Worm (Caenorhabditis elegans): ENCODE data around the gene C27D8.1.

The C27D8.1 gene

ce11 chrIV:12711644-12712043 lies 6.0 kb upstream of the C27D8.1 start, which contains the start of gene C27D8.3:
TSS of gene C27D8.3 (minus strand) at chrIV:12711744.
- TF ChIP-seq W03F9.2 (tag; optimal IDR thresholded peaks at IDR 0.05) (no peak), dao-5 (tag; optimal IDR thresholded peaks at IDR 0.05) (no peak), him-1 (tag; optimal IDR thresholded peaks at IDR 0.05) (no peak)

DNA sequence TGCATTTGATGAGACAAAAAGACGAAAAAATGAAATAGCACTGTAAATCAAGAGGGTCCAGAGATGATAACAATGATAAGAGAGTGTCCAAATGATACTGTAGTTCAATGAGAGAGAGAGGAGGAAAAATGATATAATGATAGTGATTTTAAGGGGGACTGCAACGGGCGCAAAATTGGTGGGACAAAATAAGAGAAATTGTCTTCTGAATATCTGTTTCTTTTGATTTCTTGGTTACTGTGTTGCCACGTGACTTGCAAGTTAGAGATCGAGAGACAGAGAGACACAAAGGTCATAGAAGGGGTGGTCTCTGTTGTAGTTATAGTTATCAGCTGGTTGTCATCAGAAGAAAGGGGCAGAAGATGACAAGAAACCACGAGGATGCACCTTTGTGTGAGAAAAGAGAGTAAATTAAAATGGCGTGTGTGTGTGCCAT lies 1.7 kb upstream of the C27D8.1 start:
- TF ChIP-seq dao-5 (tag; optimal IDR thresholded peaks at IDR 0.05) (no peak), him-1 (tag; optimal IDR thresholded peaks at IDR 0.05) (no peak), W03F9.2 (tag; optimal IDR thresholded peaks at IDR 0.05) (no peak)

- TF ChIP-seq him-1 (tag; optimal IDR thresholded peaks at IDR 0.05) (no peak), dao-5 (tag; optimal IDR thresholded peaks at IDR 0.05) (no peak), W03F9.2 (tag; optimal IDR thresholded peaks at IDR 0.05) (no peak)
Measured at ce11 chrIV:12719664-12720063, 2.0 kb downstream of the C27D8.1 start, which contains the start of gene idpp-7. TSS of gene idpp-7 (plus strand) at chrIV:12719964.

DNA sequence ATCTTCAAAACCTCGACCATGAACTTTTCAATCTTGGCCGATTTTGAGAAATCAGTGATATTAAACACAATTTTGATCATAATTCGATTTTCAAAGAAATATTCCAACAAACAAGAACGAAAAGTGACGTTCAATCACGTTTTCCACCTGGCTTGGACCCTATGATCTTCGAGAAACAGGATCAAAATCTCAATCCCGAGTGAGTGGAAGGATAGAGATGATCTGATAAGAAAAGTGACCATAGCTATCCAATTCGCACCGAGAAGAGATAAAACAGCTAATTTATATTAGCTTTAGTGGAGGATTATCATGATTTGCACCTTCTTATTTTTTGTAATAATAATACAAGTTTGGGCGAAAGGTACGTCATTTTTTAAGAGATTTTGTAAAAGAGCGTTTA lies 3.5 kb downstream of the C27D8.1 start, which contains the start of gene T23F6.2:
T23F6.2 (plus strand) TSS at position 251 of the 400 bp plus-strand sequence.
- no peak for TF ChIP-seq W03F9.2 (tag; optimal IDR thresholded peaks at IDR 0.05)
- no peak for TF ChIP-seq him-1 (tag; optimal IDR thresholded peaks at IDR 0.05)
- no peak for TF ChIP-seq dao-5 (tag; optimal IDR thresholded peaks at IDR 0.05)

ce11 chrIV:12724641-12725040 lies 7.0 kb downstream of the C27D8.1 start, which contains the start of the genes T23F6.3 and rbd-1:
TSS of gene T23F6.3 (minus strand) at chrIV:12724760.
TSS of gene rbd-1 (plus strand) at chrIV:12724986.
- TF ChIP-seq dao-5 (tag; optimal IDR thresholded peaks at IDR 0.05) (no peak), him-1 (tag; optimal IDR thresholded peaks at IDR 0.05) (no peak), W03F9.2 (tag; optimal IDR thresholded peaks at IDR 0.05) (peak; percentile 91)

- no peak for TF ChIP-seq him-1 (tag; optimal IDR thresholded peaks at IDR 0.05)
- no peak for TF ChIP-seq dao-5 (tag; optimal IDR thresholded peaks at IDR 0.05)
- TF ChIP-seq W03F9.2 (tag; optimal IDR thresholded peaks at IDR 0.05) = no peak
Measured at ce11 chrIV:12725228-12725627, 7.6 kb downstream of the C27D8.1 start.

- no peak for TF ChIP-seq him-1 (tag; optimal IDR thresholded peaks at IDR 0.05)
- no peak for TF ChIP-seq W03F9.2 (tag; optimal IDR thresholded peaks at IDR 0.05)
- TF ChIP-seq dao-5 (tag; optimal IDR thresholded peaks at IDR 0.05) = no peak
Measured at ce11 chrIV:12725925-12726324, 8.3 kb downstream of the C27D8.1 start.

- TF ChIP-seq him-1 (tag; optimal IDR thresholded peaks at IDR 0.05) (no peak), dao-5 (tag; optimal IDR thresholded peaks at IDR 0.05) (no peak)
Measured at ce11 chrIV:12728162-12728561, 10.5 kb downstream of the C27D8.1 start.

DNA sequence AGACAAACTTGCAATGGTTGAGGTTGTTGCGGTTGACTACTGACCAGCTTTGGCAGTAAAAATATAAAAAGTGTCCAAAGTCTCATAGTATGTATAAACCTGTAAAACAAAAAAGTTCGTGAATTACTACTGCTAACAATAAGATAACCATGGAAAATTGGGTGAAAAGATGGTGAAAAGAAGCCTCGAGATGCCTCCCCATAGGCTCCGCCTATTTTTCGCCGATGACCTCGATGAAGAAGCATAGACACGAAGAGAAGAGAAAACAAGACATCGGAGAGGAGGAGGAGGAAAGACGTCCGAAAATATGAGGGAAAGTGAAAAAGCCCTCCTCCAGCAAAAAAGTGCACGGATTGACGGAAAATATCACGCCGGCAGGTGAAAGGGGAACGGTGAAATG lies 23.8 kb downstream of the C27D8.1 start, which contains the start of gene T23F6.5:
T23F6.5 (minus strand) TSS at position 101 of the 400 bp plus-strand sequence.
- TF ChIP-seq him-1 (tag; optimal IDR thresholded peaks at IDR 0.05) = no peak
- TF ChIP-seq dao-5 (tag; optimal IDR thresholded peaks at IDR 0.05) = no peak
- no peak for TF ChIP-seq W03F9.2 (tag; optimal IDR thresholded peaks at IDR 0.05)

DNA sequence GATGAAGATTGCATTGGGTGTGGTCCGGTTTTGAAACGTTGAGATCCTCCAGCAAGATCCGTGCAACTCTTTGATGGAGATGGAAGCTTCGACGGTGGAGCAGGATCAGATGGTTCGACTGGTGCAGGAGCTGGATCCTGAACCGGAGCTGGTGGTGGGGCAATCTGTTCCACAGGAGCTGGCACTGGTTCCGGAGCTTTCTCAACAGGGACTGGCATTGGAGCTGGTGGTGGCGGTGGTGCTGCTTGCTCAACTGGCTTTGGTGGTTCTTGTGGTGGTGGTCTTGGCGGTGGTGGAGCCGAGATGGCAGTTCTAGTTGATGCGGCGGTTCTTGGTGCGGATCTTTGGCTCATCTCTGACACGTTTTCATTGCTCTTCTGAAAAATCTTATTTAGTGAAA lies 26.0 kb downstream of the C27D8.1 start:
- TF ChIP-seq him-1 (tag; optimal IDR thresholded peaks at IDR 0.05) (no peak), dao-5 (tag; optimal IDR thresholded peaks at IDR 0.05) (no peak), W03F9.2 (tag; optimal IDR thresholded peaks at IDR 0.05) (no peak)

DNA sequence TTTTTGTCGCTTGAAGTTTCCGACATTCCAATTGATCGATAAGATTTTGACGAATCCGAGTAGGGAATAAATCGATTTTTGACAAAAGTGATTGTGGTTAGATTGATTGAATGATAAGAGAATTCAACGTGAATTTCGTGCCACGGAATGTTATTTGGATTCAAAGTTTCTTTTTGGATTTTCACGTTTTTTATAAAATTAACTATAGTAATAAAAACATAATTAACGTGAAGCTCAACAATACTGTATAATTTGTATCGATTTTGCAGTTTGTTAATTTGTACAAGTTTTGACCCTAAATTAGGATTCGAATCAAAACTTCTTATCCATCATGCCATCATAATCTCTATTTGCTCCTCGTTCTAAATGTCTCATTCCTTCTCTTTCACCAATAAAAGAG lies 27.1 kb downstream of the C27D8.1 start, which contains the start of gene C36H8.1:
C36H8.1 (minus strand) TSS at position 101 of the 400 bp plus-strand sequence.
- TF ChIP-seq W03F9.2 (tag; optimal IDR thresholded peaks at IDR 0.05) (no peak), dao-5 (tag; optimal IDR thresholded peaks at IDR 0.05) (no peak), him-1 (tag; optimal IDR thresholded peaks at IDR 0.05) (no peak)

DNA sequence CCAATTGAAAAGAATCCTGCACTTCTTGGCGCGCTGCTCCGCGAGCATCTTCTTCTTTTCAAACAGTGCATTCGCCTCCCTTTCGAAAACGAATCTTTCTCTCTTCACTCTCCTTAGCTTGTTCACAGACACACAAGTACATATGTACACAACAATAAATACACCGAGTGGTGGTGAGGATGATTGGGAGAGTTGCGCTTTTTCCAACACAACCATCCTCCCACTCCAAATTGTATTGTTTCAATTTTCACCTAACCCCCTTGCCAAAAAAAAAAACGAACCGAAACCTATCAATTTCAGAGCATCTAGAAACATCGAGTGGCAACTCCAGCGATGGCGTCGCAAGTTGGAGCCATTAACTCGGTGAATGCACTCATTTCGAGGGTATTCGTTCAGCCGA lies 28.7 kb downstream of the C27D8.1 start, which contains the start of gene inx-6:
inx-6 (plus strand) TSS at position 301 of the 400 bp plus-strand sequence.
- TF ChIP-seq W03F9.2 (tag; optimal IDR thresholded peaks at IDR 0.05) (no peak), dao-5 (tag; optimal IDR thresholded peaks at IDR 0.05) (no peak), him-1 (tag; optimal IDR thresholded peaks at IDR 0.05) (no peak)

ce11 chrIV:12748760-12749159 lies 31.1 kb downstream of the C27D8.1 start:
- TF ChIP-seq dao-5 (tag; optimal IDR thresholded peaks at IDR 0.05) (no peak), W03F9.2 (tag; optimal IDR thresholded peaks at IDR 0.05) (no peak), him-1 (tag; optimal IDR thresholded peaks at IDR 0.05) (no peak)

ce11 chrIV:12754170-12754569 lies 36.5 kb downstream of the C27D8.1 start:
- TF ChIP-seq dao-5 (tag; optimal IDR thresholded peaks at IDR 0.05) (no peak), W03F9.2 (tag; optimal IDR thresholded peaks at IDR 0.05) (no peak), him-1 (tag; optimal IDR thresholded peaks at IDR 0.05) (no peak)

DNA sequence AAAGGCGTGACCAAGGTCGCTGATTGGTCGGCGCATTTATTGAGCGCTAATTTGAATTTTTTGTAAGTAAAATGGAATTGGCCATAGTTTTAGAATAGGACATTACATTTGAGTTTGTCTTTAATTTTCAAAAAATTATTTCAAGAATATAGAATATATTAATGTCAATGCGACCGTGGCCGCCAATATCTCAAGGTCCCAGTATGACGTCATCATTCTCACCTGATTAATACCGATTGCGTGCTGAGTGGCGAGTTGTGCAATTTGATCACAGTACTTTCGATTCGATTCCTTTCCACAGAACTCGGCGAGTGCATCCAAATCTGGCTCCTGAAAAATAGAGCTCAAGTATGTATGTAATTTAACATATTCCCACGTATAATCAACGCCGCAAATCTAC lies 38.0 kb downstream of the C27D8.1 start:
- TF ChIP-seq W03F9.2 (tag; optimal IDR thresholded peaks at IDR 0.05) = no peak
- no peak for TF ChIP-seq dao-5 (tag; optimal IDR thresholded peaks at IDR 0.05)
- no peak for TF ChIP-seq him-1 (tag; optimal IDR thresholded peaks at IDR 0.05)

All from whole organism, L4/young adult.